Worm (Caenorhabditis elegans) whole organism, L1 larva: ENCODE results near the gene arl-1.

Source experiments
- C16A3.4 ChIP-seq: fragments of 150-350 bp; optimal IDR thresholded peaks from 2 replicates; lab custom pipeline; 2014; ENCODE audit warnings: missing biosample characterization, missing genetic modification characterization
- C34B4.2 ChIP-seq: sonication (generic microtip); optimal IDR thresholded peaks from 2 replicates; lab custom pipeline; 2017; ENCODE audit warnings: mild to moderate bottlenecking, missing genetic modification characterization, missing compliant biosample characterization
- F16B12.6 ChIP-seq: fragments of 150-350 bp; optimal IDR thresholded peaks from 2 replicates; lab custom pipeline; 2014; ENCODE audit warnings: missing biosample characterization, missing genetic modification characterization
- Y116A8C.19 ChIP-seq: sonication (generic microtip); optimal IDR thresholded peaks from 2 replicates; lab custom pipeline; 2016; ENCODE audit warnings: missing compliant biosample characterization, missing genetic modification characterization, borderline replicate concordance
- aha-1 ChIP-seq: fragments of 150-350 bp; optimal IDR thresholded peaks from 2 replicates; lab custom pipeline; 2014; ENCODE audit warnings: missing biosample characterization, missing genetic modification characterization
- blmp-1 ChIP-seq: fragments of 150-350 bp; optimal IDR thresholded peaks from 2 replicates; lab custom pipeline; 2014; ENCODE audit warnings: missing biosample characterization, missing genetic modification characterization
- ceh-82 ChIP-seq, 3 experiments: fragments of 150-350 bp in 1 of 3; sonication (generic microtip) in 2 of 3; optimal IDR thresholded peaks; 2 replicates each; lab custom pipeline; 2014 to 2017; ENCODE audit warnings: missing biosample characterization in 3 of 3, missing genetic modification characterization in 3 of 3
- dpl-1 ChIP-seq, 3 experiments: fragments of 150-350 bp in 2 of 3; sonication (generic microtip) in 1 of 3; optimal IDR thresholded peaks; 2 replicates each; lab custom pipeline; 2014 to 2017; ENCODE audit warnings: missing biosample characterization in 3 of 3, missing genetic modification characterization in 3 of 3, missing genetic modification reagents in 3 of 3
- efl-1 ChIP-seq, 4 experiments: fragments of 150-350 bp; optimal IDR thresholded peaks in 3 of 4; peaks in 1 of 4; 1 replicate in 1 of 4; 2 replicates in 3 of 4; lab custom pipeline; 2014; ENCODE audit warnings: missing biosample characterization in 2 of 4, missing genetic modification characterization in 2 of 4, missing genetic modification reagents in 2 of 4
- efl-3 ChIP-seq: fragments of 200-800 bp; sonication (Bioruptor generic); optimal IDR thresholded peaks from 2 replicates; lab custom pipeline; 2018; ENCODE audit warnings: mild to moderate bottlenecking, missing genetic modification characterization, missing compliant biosample characterization
- egl-13 ChIP-seq: sonication (generic microtip); optimal IDR thresholded peaks from 2 replicates; lab custom pipeline; 2016; ENCODE audit warnings: missing genotype, missing genetic modification reagents, missing genetic modification characterization, missing compliant biosample characterization
- ets-5 ChIP-seq: fragments of 200-800 bp; sonication (Bioruptor generic); IDR thresholded peaks from 2 replicates; pipeline ENCODE4 v1.3.6; 2022; ENCODE audit warnings: missing genetic modification characterization, missing compliant biosample characterization
- fkh-8 ChIP-seq: sonication (generic microtip); optimal IDR thresholded peaks from 2 replicates; lab custom pipeline; 2016; ENCODE audit warnings: mild to moderate bottlenecking, missing genetic modification characterization, missing compliant biosample characterization
- fos-1 ChIP-seq: fragments of 150-350 bp; optimal IDR thresholded peaks from 2 replicates; lab custom pipeline; 2014; ENCODE audit warnings: missing biosample characterization, missing genetic modification characterization
- hpl-2 ChIP-seq: fragments of 150-350 bp; optimal IDR thresholded peaks from 2 replicates; lab custom pipeline; 2014; ENCODE audit warnings: missing biosample characterization, missing genetic modification reagents, missing genetic modification characterization
- isw-1 ChIP-seq: fragments of 200-800 bp; sonication (Bioruptor generic); IDR thresholded peaks from 2 replicates; pipeline ENCODE4 v1.3.6; 2022; ENCODE audit warnings: missing genetic modification characterization, missing compliant biosample characterization
- jun-1 ChIP-seq: fragments of 150-350 bp; optimal IDR thresholded peaks from 2 replicates; lab custom pipeline; 2014; ENCODE audit warnings: missing biosample characterization, missing genetic modification reagents, missing genetic modification characterization
- lin-13 ChIP-seq: fragments of 150-350 bp; optimal IDR thresholded peaks from 2 replicates; lab custom pipeline; 2014; ENCODE audit warnings: missing biosample characterization, missing genetic modification reagents, missing genetic modification characterization
- lin-14 ChIP-seq: fragments of 200-800 bp; sonication (Bioruptor generic); optimal IDR thresholded peaks from 2 replicates; lab custom pipeline; 2018; ENCODE audit warnings: mild to moderate bottlenecking, missing genetic modification characterization, moderate library complexity, missing compliant biosample characterization
- lin-15B ChIP-seq: fragments of 150-350 bp; sonication (generic microtip); optimal IDR thresholded peaks from 3 replicates; lab custom pipeline; 2014; ENCODE audit warnings: missing biosample characterization, missing genetic modification characterization
- lin-35 ChIP-seq, 2 experiments: fragments of 150-350 bp; optimal IDR thresholded peaks; 2 replicates each; lab custom pipeline; 2014; ENCODE audit warnings: missing biosample characterization in 2 of 2, missing genetic modification characterization in 2 of 2, missing genetic modification reagents in 2 of 2
- lsy-2 ChIP-seq, 2 experiments: fragments of 150-350 bp; optimal IDR thresholded peaks; 2 replicates each; lab custom pipeline; 2014; ENCODE audit warnings: missing biosample characterization in 2 of 2, missing genetic modification characterization in 2 of 2
- mab-9 ChIP-seq: fragments of 200-800 bp; sonication (Bioruptor generic); IDR thresholded peaks from 2 replicates; pipeline ENCODE4 v1.3.6; 2022; ENCODE audit warnings: missing genetic modification reagents, missing genetic modification characterization, missing compliant biosample characterization
- mep-1 ChIP-seq: fragments of 150-350 bp; optimal IDR thresholded peaks from 2 replicates; lab custom pipeline; 2014; ENCODE audit warnings: missing biosample characterization, missing genetic modification characterization
- nhr-11 ChIP-seq: fragments of 150-350 bp; optimal IDR thresholded peaks from 2 replicates; lab custom pipeline; 2014; ENCODE audit warnings: missing biosample characterization, missing genetic modification characterization
- nhr-12 ChIP-seq: sonication (generic microtip); optimal IDR thresholded peaks from 2 replicates; lab custom pipeline; 2017; ENCODE audit warnings: missing biosample characterization, missing genetic modification characterization
- nhr-19 ChIP-seq: fragments of 200-800 bp; sonication (Bioruptor generic); conservative IDR thresholded peaks from 2 replicates; pipeline ENCODE4 v1.3.6; 2022; ENCODE audit warnings: missing genetic modification characterization, missing compliant biosample characterization
- nhr-20 ChIP-seq: sonication (generic microtip); optimal IDR thresholded peaks from 2 replicates; lab custom pipeline; 2016; ENCODE audit warnings: mild to moderate bottlenecking, missing genetic modification characterization, missing compliant biosample characterization
- nhr-237 ChIP-seq: fragments of 150-350 bp; optimal IDR thresholded peaks from 2 replicates; lab custom pipeline; 2014; ENCODE audit warnings: missing biosample characterization, missing genetic modification characterization
- nhr-47 ChIP-seq: sonication (generic microtip); optimal IDR thresholded peaks from 2 replicates; lab custom pipeline; 2016; ENCODE audit warnings: mild to moderate bottlenecking, missing genetic modification characterization, moderate library complexity, missing compliant biosample characterization
- nhr-71 ChIP-seq: sonication (generic microtip); optimal IDR thresholded peaks from 2 replicates; lab custom pipeline; 2016; ENCODE audit warnings: mild to moderate bottlenecking, missing genetic modification characterization, moderate library complexity, missing compliant biosample characterization
- nhr-77 ChIP-seq: fragments of 150-350 bp; optimal IDR thresholded peaks from 2 replicates; lab custom pipeline; 2014; ENCODE audit warnings: missing biosample characterization, missing genetic modification characterization
- nhr-84 ChIP-seq: sonication (generic microtip); optimal IDR thresholded peaks from 2 replicates; lab custom pipeline; 2017; ENCODE audit warnings: missing biosample characterization, missing genetic modification characterization
- nhr-85 ChIP-seq: sonication (generic microtip); peaks from one replicate; lab custom pipeline; 2016; ENCODE audit warnings: missing genetic modification characterization, inconsistent platforms, missing compliant biosample characterization
- nhr-90 ChIP-seq: sonication (generic microtip); optimal IDR thresholded peaks from 2 replicates; lab custom pipeline; 2016; ENCODE audit warnings: mild to moderate bottlenecking, missing genetic modification characterization, missing compliant biosample characterization; ENCODE audit not compliant: poor library complexity
- pqm-1 ChIP-seq: sonication (generic microtip); optimal IDR thresholded peaks from 3 replicates; lab custom pipeline; 2017; ENCODE audit warnings: missing biosample characterization, missing genetic modification characterization
- rnt-1 ChIP-seq: sonication (generic microtip); optimal IDR thresholded peaks from 2 replicates; lab custom pipeline; 2016; ENCODE audit warnings: mild to moderate bottlenecking, missing genetic modification characterization, moderate library complexity, missing compliant biosample characterization
- skn-1 ChIP-seq: fragments of 150-350 bp; optimal IDR thresholded peaks from 2 replicates; lab custom pipeline; 2014; ENCODE audit warnings: missing biosample characterization, missing genetic modification characterization
- snpc-4 ChIP-seq: fragments of 150-350 bp; optimal IDR thresholded peaks from 2 replicates; lab custom pipeline; 2014; ENCODE audit warnings: missing biosample characterization, missing genetic modification characterization
- snu-23 ChIP-seq: sonication (generic microtip); optimal IDR thresholded peaks from 2 replicates; lab custom pipeline; 2016; ENCODE audit warnings: missing genetic modification characterization, missing compliant biosample characterization
- sup-37 ChIP-seq: fragments of 200-800 bp; sonication (Bioruptor generic); optimal IDR thresholded peaks from 2 replicates; lab custom pipeline; 2018; ENCODE audit warnings: mild to moderate bottlenecking, missing genetic modification characterization, missing compliant biosample characterization
- swsn-7 ChIP-seq: sonication (generic microtip); optimal IDR thresholded peaks from 2 replicates; lab custom pipeline; 2016; ENCODE audit warnings: missing genetic modification characterization, missing compliant biosample characterization
- unc-130 ChIP-seq: fragments of 150-350 bp; optimal IDR thresholded peaks from 2 replicates; lab custom pipeline; 2017; ENCODE audit warnings: missing biosample characterization, missing genetic modification characterization, inconsistent platforms
- unc-86 ChIP-seq: sonication (generic microtip); optimal IDR thresholded peaks from 2 replicates; lab custom pipeline; 2016; ENCODE audit warnings: missing genetic modification characterization, missing compliant biosample characterization
- xbp-1 ChIP-seq: sonication (generic microtip); optimal IDR thresholded peaks from 2 replicates; lab custom pipeline; 2016; ENCODE audit warnings: missing genetic modification characterization, missing compliant biosample characterization
- zag-1 ChIP-seq: fragments of 150-350 bp; optimal IDR thresholded peaks from 2 replicates; lab custom pipeline; 2014; ENCODE audit warnings: missing biosample characterization, missing genetic modification characterization
- ztf-11 ChIP-seq, 2 experiments: sonication (generic microtip); optimal IDR thresholded peaks; 2 replicates each; lab custom pipeline; 2016 to 2017; ENCODE audit warnings: missing genetic modification characterization in 2 of 2, missing biosample characterization in 1 of 2, missing compliant biosample characterization in 1 of 2

The arl-1 gene

DNA sequence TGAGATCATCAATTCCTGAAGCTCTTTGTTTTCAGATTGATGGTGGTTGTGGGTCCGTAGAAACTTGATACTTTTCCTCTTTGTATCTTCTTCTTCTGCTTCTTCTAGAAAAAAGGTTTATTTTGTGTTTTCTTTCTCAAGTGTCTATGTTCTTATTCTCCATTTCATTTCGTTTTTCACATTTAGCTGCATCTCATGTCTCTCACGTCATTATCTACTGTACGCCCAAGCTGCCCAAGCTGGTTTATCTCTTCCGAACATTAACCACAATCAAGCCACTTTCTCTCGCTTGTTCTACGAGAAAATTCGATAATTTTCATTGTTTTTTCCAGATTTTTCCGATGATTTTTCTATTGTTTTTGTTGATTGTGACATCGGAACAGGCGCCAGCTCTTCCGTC lies 17.4 kb downstream of the arl-1 start, which contains the start of gene F28C6.5:
TSS of gene F28C6.5 (plus strand) at position 301 of the 400 bp plus-strand sequence.
- TF ChIP-seq nhr-19 (GFP tag; lab: Robert Waterston, UW) = no peak
- TF ChIP-seq blmp-1 (tag; lab: Kevin White, UChicago) = peak; percentile 26
- no peak for TF ChIP-seq aha-1 (tag; lab: Kevin White, UChicago)

DNA sequence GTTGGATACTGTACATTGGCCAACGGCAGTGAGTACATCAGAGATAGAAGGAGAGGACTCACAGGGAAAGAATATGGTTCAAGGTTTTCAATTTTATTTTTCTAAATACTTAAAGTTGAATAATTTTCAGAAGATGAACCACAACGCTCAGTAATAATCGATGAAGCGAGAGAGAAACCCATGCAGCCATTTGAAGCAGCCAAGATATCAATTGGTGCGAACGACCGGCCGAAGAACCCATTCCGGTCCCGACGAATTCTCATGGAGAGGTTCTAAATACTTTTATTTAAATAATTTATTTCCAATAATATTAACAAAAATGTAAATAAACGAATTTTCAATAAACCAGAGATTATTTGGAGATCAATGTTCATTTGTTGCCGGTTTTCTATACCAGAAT lies 18.4 kb downstream of the arl-1 start, which contains the start of gene pigg-1:
TSS of gene pigg-1 (minus strand) at position 101 of the 400 bp plus-strand sequence.
- no peak for TF ChIP-seq ceh-82 (tag; optimal IDR thresholded peaks at IDR 0.05; lab: Kevin White, UChicago)
- TF ChIP-seq F16B12.6 (tag; lab: Kevin White, UChicago) = no peak
- no peak for TF ChIP-seq pqm-1
- TF ChIP-seq snpc-4 (tag; lab: Kevin White, UChicago) = no peak
- no peak for TF ChIP-seq efl-3
- no peak for TF ChIP-seq nhr-11 (tag; lab: Kevin White, UChicago)
- TF ChIP-seq nhr-237 (tag; lab: Kevin White, UChicago) = no peak
- TF ChIP-seq Y116A8C.19 (tag; lab: Kevin White, UChicago) = no peak
- TF ChIP-seq jun-1 (tag; lab: Kevin White, UChicago) = no peak
- TF ChIP-seq egl-13 (tag; lab: Kevin White, UChicago) = no peak
- no peak for TF ChIP-seq fkh-8 (tag; lab: Kevin White, UChicago)
- no peak for TF ChIP-seq C34B4.2 (tag; lab: Kevin White, UChicago)
- TF ChIP-seq, all 84 proteins: peak for 0

DNA sequence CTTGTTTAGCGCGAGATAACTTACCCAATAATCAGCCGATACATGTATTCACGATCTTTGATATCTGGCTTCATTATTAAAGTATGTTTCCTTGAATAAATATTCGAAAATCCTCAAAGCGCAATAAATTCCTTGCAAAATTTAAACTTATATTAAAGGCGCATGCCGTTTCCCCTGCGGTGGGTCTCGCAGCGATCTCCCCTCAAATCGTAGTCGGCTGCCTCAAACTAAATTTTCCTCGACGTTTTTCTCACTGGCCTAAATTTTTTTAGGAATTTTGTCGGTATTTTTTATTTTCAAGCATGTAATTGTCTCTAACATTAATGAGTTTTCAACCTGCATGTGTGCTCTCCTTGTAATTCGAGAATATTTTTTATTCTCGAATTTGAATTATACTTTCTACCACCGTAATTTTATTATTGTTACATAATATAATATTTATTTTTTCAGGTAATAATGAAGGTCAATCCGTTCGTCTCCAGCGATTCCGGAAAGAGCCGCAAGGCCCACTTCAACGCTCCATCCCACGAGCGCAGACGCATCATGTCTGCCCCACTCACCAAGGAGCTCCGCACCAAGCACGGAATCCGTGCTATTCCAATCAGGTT lies 20.6 kb downstream of the arl-1 start, which contains the start of the genes cpf-1 and rpl-26:
TSS of gene cpf-1 (minus strand) at position 104 of the 608 bp plus-strand sequence.
TSS of gene rpl-26 (plus strand) at position 449 of the 608 bp plus-strand sequence.
- TF ChIP-seq F16B12.6 (tag; lab: Kevin White, UChicago) (peak; percentile 73), dpl-1 (GFP tag; optimal IDR thresholded peaks at IDR 0.05; lab: Kevin White, UChicago) (peak; percentile 65 to 78 (median 67)), lin-14 (GFP tag; lab: Kevin White, UChicago) (no peak), nhr-237 (tag; lab: Kevin White, UChicago) (no peak), mab-9 (GFP tag; lab: Robert Waterston, UW) (no peak), skn-1 (tag; lab: Kevin White, UChicago) (peak; percentile 58), lsy-2 (tag; optimal IDR thresholded peaks at IDR 0.05; lab: Kevin White, UChicago) (peak; percentile 70 to 93), nhr-19 (GFP tag; lab: Robert Waterston, UW) (peak; percentile 38), nhr-77 (tag; lab: Kevin White, UChicago) (peak; percentile 37), nhr-85 (tag; lab: Kevin White, UChicago) (peak; percentile 48), ztf-11 (tag; optimal IDR thresholded peaks at IDR 0.05; lab: Kevin White, UChicago) (no peak), jun-1 (tag; lab: Kevin White, UChicago) (peak; percentile 37), nhr-12 (tag; lab: Kevin White, UChicago) (no peak), lin-15B (tag; lab: Kevin White, UChicago) (peak; percentile 29), ceh-82 (tag; optimal IDR thresholded peaks at IDR 0.05; lab: Kevin White, UChicago) (peak; percentile 10 to 61 (median 23)), fkh-8 (tag; lab: Kevin White, UChicago) (peak; percentile 32), C16A3.4 (tag; lab: Kevin White, UChicago) (peak; percentile 61), ets-5 (GFP tag; lab: Robert Waterston, UW) (no peak), sup-37 (GFP tag; lab: Kevin White, UChicago) (no peak), isw-1 (GFP tag; lab: Robert Waterston, UW) (peak; percentile 38; the same call in 1 of the 2 replicates), nhr-71 (tag; lab: Kevin White, UChicago) (peak; percentile 70), zag-1 (tag; lab: Kevin White, UChicago) (no peak), rnt-1 (tag; lab: Kevin White, UChicago) (peak; percentile 61), mep-1 (tag; lab: Kevin White, UChicago) (peak; percentile 69), lin-35 (GFP tag; optimal IDR thresholded peaks at IDR 0.05; lab: Kevin White, UChicago) (peak; percentile 70 to 81), snpc-4 (tag; lab: Kevin White, UChicago) (peak; percentile 4), unc-130 (tag; lab: Kevin White, UChicago) (peak; percentile 56), nhr-47 (tag; lab: Kevin White, UChicago) (peak; percentile 44), nhr-90 (tag; lab: Kevin White, UChicago) (no peak), unc-86 (tag; lab: Kevin White, UChicago) (peak; percentile 26), lin-13 (peak; percentile 12), nhr-20 (tag; lab: Kevin White, UChicago) (peak; percentile 71), fos-1 (tag; lab: Kevin White, UChicago) (peak; percentile 25), hpl-2 (GFP tag; lab: Kevin White, UChicago) (no peak), nhr-84 (tag; lab: Kevin White, UChicago) (no peak), xbp-1 (tag; lab: Kevin White, UChicago) (peak; percentile 48), swsn-7 (tag; lab: Kevin White, UChicago) (peak; percentile 53), snu-23 (GFP tag; lab: Kevin White, UChicago) (peak; percentile 69), efl-1 (optimal IDR thresholded peaks at IDR 0.05; lab: Kevin White, UChicago) (peak; percentile 72 to 73), efl-1 (GFP tag; optimal IDR thresholded peaks at IDR 0.05 in 1 of 2; lab: Kevin White, UChicago) (peak; percentile 73 to 96)
